Worm (Caenorhabditis elegans): ENCODE results near the gene W04E12.2.

W04E12.2 gene

DNA sequence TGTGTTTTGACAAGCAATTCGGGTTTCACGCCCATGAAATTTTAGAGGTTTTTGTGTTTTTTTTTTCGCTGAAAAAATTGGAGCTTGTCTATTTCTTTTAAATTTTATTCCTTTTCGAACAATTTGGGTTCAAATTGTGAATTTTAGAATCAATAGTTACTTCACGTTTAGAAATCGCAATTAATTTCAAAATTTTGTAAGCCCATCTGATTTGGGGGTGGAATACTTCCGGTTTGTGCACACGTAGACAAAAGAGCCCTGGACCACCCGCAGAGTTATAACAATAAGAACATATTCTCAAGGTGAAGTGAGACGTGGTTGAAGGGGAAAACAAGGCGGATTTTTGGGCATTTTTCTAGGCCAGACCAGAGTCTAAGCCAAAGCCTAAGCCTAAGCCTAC, 21.7 kb downstream of the W04E12.2 start, which contains the start of gene Y116F11A.6:
TSS of gene Y116F11A.6 (plus strand) at position 301 of the 400 bp plus-strand sequence.
- TF ChIP-seq zag-1 (tag; optimal IDR thresholded peaks at IDR 0.05) (no peak), unc-62 (GFP tag; optimal IDR thresholded peaks at IDR 0.05) (no peak), nhr-10 (tag; optimal IDR thresholded peaks at IDR 0.05) (no peak), sma-9 (GFP tag; optimal IDR thresholded peaks at IDR 0.05) (no peak), sma-9 (tag; optimal IDR thresholded peaks at IDR 0.05) (no peak), mbf-1 (tag; optimal IDR thresholded peaks at IDR 0.05) (no peak), ceh-16 (tag; optimal IDR thresholded peaks at IDR 0.05) (no peak), Y55F3AM.14 (GFP tag; optimal IDR thresholded peaks at IDR 0.05) (no peak), aly-2 (tag; optimal IDR thresholded peaks at IDR 0.05) (no peak), gmeb-1 (tag; optimal IDR thresholded peaks at IDR 0.05) (no peak), lsy-2 (tag; optimal IDR thresholded peaks at IDR 0.05) (no peak), mdl-1 (tag; optimal IDR thresholded peaks at IDR 0.05) (no peak), nhr-21 (tag; optimal IDR thresholded peaks at IDR 0.05) (no peak), peb-1 (tag; optimal IDR thresholded peaks at IDR 0.05) (no peak), elt-3 (tag; optimal IDR thresholded peaks at IDR 0.05) (no peak), lin-13 (GFP tag; optimal IDR thresholded peaks at IDR 0.05) (no peak), fos-1 (tag; optimal IDR thresholded peaks at IDR 0.05) (no peak)

DNA sequence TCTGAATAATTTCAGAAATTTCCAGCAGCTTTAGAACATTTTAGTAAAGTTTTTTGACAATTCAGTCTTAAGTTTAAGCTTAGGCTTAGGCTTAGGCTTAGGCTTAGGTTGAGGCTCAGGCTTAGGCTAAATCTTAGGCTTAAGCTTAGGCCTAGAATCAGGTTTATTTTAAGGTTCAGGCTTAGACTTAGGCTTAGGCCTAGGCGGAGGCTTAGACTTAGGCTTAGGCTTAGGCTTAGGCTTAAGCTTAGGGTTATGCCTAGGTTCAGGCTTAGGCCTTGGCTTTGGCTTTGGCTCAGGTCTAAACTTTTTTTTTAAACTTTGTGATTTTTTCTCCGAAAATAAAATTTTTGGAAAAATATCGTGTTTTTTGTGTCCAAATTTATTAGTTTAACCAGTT, 22.3 kb downstream of the W04E12.2 start:
- TF ChIP-seq R02D3.7 (tag; optimal IDR thresholded peaks at IDR 0.05) = no peak

DNA sequence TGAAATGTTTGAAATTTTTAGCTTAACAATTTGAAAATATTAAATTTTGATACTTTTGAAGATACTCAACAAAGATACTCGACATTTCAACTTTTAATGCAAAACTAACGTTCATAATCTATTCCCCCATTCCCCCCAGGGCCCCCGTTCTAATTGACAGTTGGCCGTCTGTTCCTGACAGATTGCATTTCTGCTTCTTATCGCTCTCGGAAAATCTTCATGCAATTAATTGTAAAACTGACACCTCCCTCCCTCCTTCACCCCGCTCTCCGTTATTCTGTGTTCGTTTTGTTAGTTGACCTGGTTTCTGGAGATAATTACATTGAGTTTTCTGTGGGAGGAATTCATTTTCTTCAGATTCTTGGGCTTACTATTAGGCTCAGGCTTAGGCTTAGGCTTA, 23.0 kb downstream of the W04E12.2 start:
- TF ChIP-seq ceh-16 (tag; optimal IDR thresholded peaks at IDR 0.05) = no peak
- TF ChIP-seq nhr-77 (tag; optimal IDR thresholded peaks at IDR 0.05) = no peak
- TF ChIP-seq nhr-237 (tag; optimal IDR thresholded peaks at IDR 0.05) = no peak
- TF ChIP-seq unc-62 (GFP tag; optimal IDR thresholded peaks at IDR 0.05) = no peak
- TF ChIP-seq R02D3.7 (tag; optimal IDR thresholded peaks at IDR 0.05) = no peak
- TF ChIP-seq ceh-82 (tag; optimal IDR thresholded peaks at IDR 0.05) = no peak
- TF ChIP-seq C34F6.9 (tag; optimal IDR thresholded peaks at IDR 0.05) = no peak
- no peak for TF ChIP-seq nhr-23 (tag; optimal IDR thresholded peaks at IDR 0.05)
- no peak for TF ChIP-seq nhr-21 (tag; optimal IDR thresholded peaks at IDR 0.05)
- no peak for TF ChIP-seq elt-3 (tag; optimal IDR thresholded peaks at IDR 0.05)
- TF ChIP-seq crh-2 (tag; optimal IDR thresholded peaks at IDR 0.05) = no peak
- TF ChIP-seq nhr-10 (tag; optimal IDR thresholded peaks at IDR 0.05) = no peak
- TF ChIP-seq mdl-1 (tag; optimal IDR thresholded peaks at IDR 0.05) = no peak
- TF ChIP-seq lin-11 (tag; optimal IDR thresholded peaks at IDR 0.05) = no peak
- TF ChIP-seq ztf-1 (GFP tag; conservative IDR thresholded peaks at IDR 0.05) = no peak
- no peak for TF ChIP-seq snpc-4 (tag; optimal IDR thresholded peaks at IDR 0.05)
- no peak for TF ChIP-seq sma-3 (GFP tag; optimal IDR thresholded peaks at IDR 0.05)
- TF ChIP-seq mab-5 (tag; optimal IDR thresholded peaks at IDR 0.05) = no peak
- TF ChIP-seq peb-1 (tag; optimal IDR thresholded peaks at IDR 0.05) = no peak

DNA sequence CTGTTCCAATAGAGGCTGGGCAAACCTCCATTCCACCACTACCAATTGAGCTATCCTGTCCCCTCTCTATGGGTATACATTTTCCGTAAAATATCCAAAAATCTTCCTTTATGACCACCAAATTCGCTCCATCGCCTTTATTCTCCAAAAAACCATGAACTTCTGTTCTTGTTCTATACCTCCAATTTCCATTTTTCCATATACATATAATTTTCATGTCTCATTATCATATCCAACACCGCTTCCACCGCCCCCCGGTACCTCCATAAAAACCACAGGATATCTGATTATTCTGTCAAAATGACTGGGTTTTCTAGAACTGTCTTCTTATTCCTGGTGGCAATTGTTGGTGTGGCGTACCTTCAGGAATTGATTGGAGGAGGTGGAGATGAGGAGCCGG, 25.1 kb downstream of the W04E12.2 start, which contains the start of gene Y43F8C.17:
TSS of gene Y43F8C.17 (plus strand) at position 301 of the 400 bp plus-strand sequence.
- TF ChIP-seq sma-9 (GFP tag; optimal IDR thresholded peaks at IDR 0.05) = no peak
- TF ChIP-seq sma-9 (tag; optimal IDR thresholded peaks at IDR 0.05) = no peak
- no peak for TF ChIP-seq R02D3.7 (tag; optimal IDR thresholded peaks at IDR 0.05)
- TF ChIP-seq alr-1 (tag; optimal IDR thresholded peaks at IDR 0.05) = no peak
- TF ChIP-seq blmp-1 (tag; optimal IDR thresholded peaks at IDR 0.05; ENCODE audit: insufficient read depth) = no peak
- no peak for TF ChIP-seq nhr-23 (tag; optimal IDR thresholded peaks at IDR 0.05)
- no peak for TF ChIP-seq ama-1 (optimal IDR thresholded peaks at IDR 0.05)
- no peak for TF ChIP-seq unc-62 (GFP tag; optimal IDR thresholded peaks at IDR 0.05)
- no peak for TF ChIP-seq elt-3 (tag; optimal IDR thresholded peaks at IDR 0.05)
- TF ChIP-seq nhr-6 (tag; optimal IDR thresholded peaks at IDR 0.05) = no peak
- no peak for TF ChIP-seq zag-1 (tag; optimal IDR thresholded peaks at IDR 0.05)
- TF ChIP-seq nhr-129 (tag; optimal IDR thresholded peaks at IDR 0.05) = no peak
- TF ChIP-seq nhr-10 (tag; optimal IDR thresholded peaks at IDR 0.05) = no peak
- no peak for TF ChIP-seq mbf-1 (tag; optimal IDR thresholded peaks at IDR 0.05)

DNA sequence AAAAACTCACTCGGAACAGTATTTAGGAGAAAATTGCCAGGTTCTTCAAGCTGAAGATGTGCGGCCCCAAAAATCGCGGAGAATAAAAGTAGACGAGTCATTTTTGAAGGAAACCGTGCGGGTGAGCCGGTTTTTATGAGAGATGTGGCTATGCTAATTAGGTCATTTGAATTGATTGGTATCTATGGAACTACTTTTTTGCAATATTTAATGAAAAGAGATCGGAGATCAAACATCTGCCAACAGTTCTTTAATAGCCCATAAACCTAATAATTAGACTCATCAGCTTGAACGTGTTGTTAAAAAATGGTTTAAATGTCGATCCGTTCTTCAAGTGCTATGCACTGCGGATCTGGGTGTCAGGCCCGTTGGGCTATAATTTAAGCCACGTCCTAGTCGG, 25.5 kb downstream of the W04E12.2 start, which contains the start of gene Y43F8C.16:
TSS of gene Y43F8C.16 (minus strand) at position 101 of the 400 bp plus-strand sequence.
- TF ChIP-seq nhr-77 (tag; optimal IDR thresholded peaks at IDR 0.05) = no peak
- TF ChIP-seq mab-5 (tag; optimal IDR thresholded peaks at IDR 0.05) = no peak
- TF ChIP-seq crh-2 (tag; optimal IDR thresholded peaks at IDR 0.05) = no peak
- no peak for TF ChIP-seq elt-3 (tag; optimal IDR thresholded peaks at IDR 0.05)
- no peak for TF ChIP-seq sem-4 (tag; optimal IDR thresholded peaks at IDR 0.05)
- TF ChIP-seq nhr-11 (tag; optimal IDR thresholded peaks at IDR 0.05) = no peak
- TF ChIP-seq lin-11 (tag; optimal IDR thresholded peaks at IDR 0.05) = no peak
- TF ChIP-seq fos-1 (tag; optimal IDR thresholded peaks at IDR 0.05) = no peak
- TF ChIP-seq C34F6.9 (tag; optimal IDR thresholded peaks at IDR 0.05) = no peak
- TF ChIP-seq ceh-82 (tag; optimal IDR thresholded peaks at IDR 0.05) = no peak
- TF ChIP-seq ama-1 (optimal IDR thresholded peaks at IDR 0.05) = no peak
- TF ChIP-seq nhr-6 (tag; optimal IDR thresholded peaks at IDR 0.05) = no peak
- no peak for TF ChIP-seq nhr-21 (tag; optimal IDR thresholded peaks at IDR 0.05)
- no peak for TF ChIP-seq ceh-16 (tag; optimal IDR thresholded peaks at IDR 0.05)
- no peak for TF ChIP-seq ztf-1 (GFP tag; conservative IDR thresholded peaks at IDR 0.05)
- TF ChIP-seq nhr-12 (tag; optimal IDR thresholded peaks at IDR 0.05) = no peak
- no peak for TF ChIP-seq R02D3.7 (tag; optimal IDR thresholded peaks at IDR 0.05)
- no peak for TF ChIP-seq aly-2 (tag; optimal IDR thresholded peaks at IDR 0.05)
